Fruit fly (Drosophila melanogaster) whole organism, pupa: ENCODE data around the gene Alg11.
A peak's percentile ranks its signal among the peaks of the same experiment; 100 is the strongest.

Source experiments
- CG10348 ChIP-seq: fragments of 200-800 bp; sonication (Bioruptor generic); IDR thresholded peaks from 2 replicates; pipeline ENCODE4 v1.3.6; 2022; ENCODE audit warnings: missing biosample characterization, missing genetic modification characterization
- CG12605 ChIP-seq: fragments of 200-800 bp; sonication (Bioruptor generic); IDR thresholded peaks from 2 replicates; pipeline ENCODE4 v1.3.6; 2022; ENCODE audit warnings: missing biosample characterization, missing genetic modification characterization
- CG13204 ChIP-seq: fragments of 200-800 bp; sonication (Bioruptor generic); optimal IDR thresholded peaks from 2 replicates; lab custom pipeline; 2018; ENCODE audit warnings: missing biosample characterization, mild to moderate bottlenecking, missing genetic modification characterization, moderate library complexity
- CG14655 ChIP-seq: fragments of 200-800 bp; sonication (Bioruptor generic); optimal IDR thresholded peaks from 3 replicates; lab custom pipeline; 2017; ENCODE audit warnings: mild to moderate bottlenecking, missing biosample characterization, missing genetic modification reagents, missing genetic modification characterization
- CG15710 ChIP-seq: fragments of 200-800 bp; sonication (Bioruptor generic); optimal IDR thresholded peaks from 2 replicates; lab custom pipeline; 2018; ENCODE audit warnings: missing biosample characterization, mild to moderate bottlenecking, missing genetic modification characterization, moderate library complexity
- CG17806 ChIP-seq: fragments of 200-800 bp; sonication (Bioruptor generic); optimal IDR thresholded peaks from 2 replicates; lab custom pipeline; 2018; ENCODE audit warnings: missing biosample characterization, mild to moderate bottlenecking, missing genetic modification characterization, moderate library complexity
- CG32121 ChIP-seq: fragments of 200-800 bp; sonication (Bioruptor generic); IDR thresholded peaks from 2 replicates; pipeline ENCODE4 v1.3.6; 2022; ENCODE audit warnings: missing biosample characterization, missing genetic modification characterization
- CG34367 ChIP-seq: fragments of 200-800 bp; sonication (Bioruptor generic); optimal IDR thresholded peaks from 2 replicates; lab custom pipeline; 2018; ENCODE audit warnings: missing biosample characterization, mild to moderate bottlenecking, missing genetic modification characterization
- CG4496 ChIP-seq: fragments of 200-800 bp; sonication (Bioruptor generic); IDR thresholded peaks from 3 replicates; pipeline ENCODE4 v1.3.6; 2022; ENCODE audit warnings: missing biosample characterization, missing genetic modification characterization
- CG8159 ChIP-seq: fragments of 200-800 bp; sonication (Bioruptor generic); optimal IDR thresholded peaks from 3 replicates; lab custom pipeline; 2018; ENCODE audit warnings: missing biosample characterization, mild to moderate bottlenecking, missing genetic modification characterization, moderate library complexity
- CG8301 ChIP-seq: fragments of 200-800 bp; sonication (Bioruptor generic); optimal IDR thresholded peaks from 2 replicates; lab custom pipeline; 2018; ENCODE audit warnings: missing biosample characterization, mild to moderate bottlenecking, missing genetic modification characterization
- CG9948 ChIP-seq: fragments of 200-800 bp; sonication (Bioruptor generic); optimal IDR thresholded peaks from 2 replicates; lab custom pipeline; 2018; ENCODE audit warnings: missing biosample characterization, mild to moderate bottlenecking, missing genetic modification characterization, moderate library complexity
- D1 ChIP-seq: fragments of 200-800 bp; sonication (Bioruptor generic); optimal IDR thresholded peaks from 2 replicates; lab custom pipeline; 2018; ENCODE audit warnings: missing biosample characterization, mild to moderate bottlenecking, missing genetic modification characterization, moderate library complexity
- EcR ChIP-seq: fragments of 200-800 bp; sonication (Bioruptor generic); optimal IDR thresholded peaks from 3 replicates; lab custom pipeline; 2019; ENCODE audit warnings: missing biosample characterization, missing genetic modification characterization, mild to moderate bottlenecking, moderate library complexity, missing genetic modification reagents
- Ets98B ChIP-seq: fragments of 200-800 bp; sonication (Bioruptor generic); IDR thresholded peaks from 2 replicates; pipeline ENCODE4 v1.3.6; 2022; ENCODE audit warnings: missing biosample characterization, missing genetic modification characterization
- Pif1A ChIP-seq: fragments of 200-800 bp; sonication (Bioruptor generic); optimal IDR thresholded peaks from 3 replicates; lab custom pipeline; 2016; ENCODE audit warnings: missing biosample characterization, missing genetic modification characterization
- Pif1B ChIP-seq: fragments of 200-800 bp; sonication (Bioruptor generic); optimal IDR thresholded peaks from 3 replicates; lab custom pipeline; 2016; ENCODE audit warnings: missing biosample characterization, missing genetic modification characterization
- Snoo ChIP-seq: fragments of 200-800 bp; sonication (Bioruptor generic); optimal IDR thresholded peaks from 3 replicates; lab custom pipeline; 2017; ENCODE audit warnings: missing biosample characterization, mild to moderate bottlenecking, missing genetic modification characterization, inconsistent platforms
- fd96Ca ChIP-seq: fragments of 200-800 bp; sonication (Bioruptor generic); IDR thresholded peaks from 3 replicates; pipeline ENCODE4 v1.3.6; 2022; ENCODE audit warnings: missing biosample characterization, missing genetic modification characterization
- gl ChIP-seq: fragments of 200-800 bp; sonication (Bioruptor generic); optimal IDR thresholded peaks from 2 replicates; lab custom pipeline; 2018; ENCODE audit warnings: missing biosample characterization, mild to moderate bottlenecking, missing genetic modification characterization
- rn ChIP-seq: fragments of 200-800 bp; sonication (Bioruptor generic); IDR thresholded peaks from 2 replicates; pipeline ENCODE4 v1.3.6; 2022; ENCODE audit warnings: missing biosample characterization, missing genetic modification characterization

Alg11 gene

DNA sequence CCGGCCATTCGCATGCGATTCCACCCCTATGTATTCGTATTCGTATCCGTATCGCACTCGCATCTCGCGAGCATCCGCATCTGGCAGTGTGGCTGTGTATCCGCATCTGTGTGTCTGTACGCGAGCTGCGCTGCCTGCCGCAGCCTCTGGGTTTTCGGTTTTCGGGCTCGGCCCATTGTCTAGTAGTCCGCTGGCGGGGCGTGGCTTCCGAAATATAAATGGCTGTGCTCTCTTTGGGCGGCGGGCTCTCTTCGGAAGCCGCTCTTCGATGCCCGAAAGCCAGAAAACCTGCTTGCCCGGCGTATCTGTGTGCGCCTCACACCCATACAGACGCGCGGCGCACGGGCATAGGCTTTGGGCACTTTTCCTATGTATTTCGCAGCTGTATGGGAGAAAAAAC lies 27.3 kb upstream of the Alg11 start:
- TF ChIP-seq CG34367 (tag; lab: Kevin White, UChicago): no peak
- no peak for TF ChIP-seq gl (tag; lab: Kevin White, UChicago)
- TF ChIP-seq Ets98B (GFP tag; lab: Robert Waterston, UW): no peak; the same call in 1 of the 2 replicates
- peak; percentile 46 for TF ChIP-seq CG13204
- no peak for TF ChIP-seq CG10348
- TF ChIP-seq CG15710 (tag; lab: Kevin White, UChicago): no peak

- no peak for TF ChIP-seq rn (GFP tag; lab: Robert Waterston, UW)
- no peak for TF ChIP-seq Ets98B (GFP tag; lab: Robert Waterston, UW)
- no peak for TF ChIP-seq fd96Ca (GFP tag; lab: Robert Waterston, UW)
- TF ChIP-seq D1 (tag; lab: Kevin White, UChicago): no peak
- peak; percentile 55 for TF ChIP-seq CG14655 (GFP tag; lab: Kevin White, UChicago)
- TF ChIP-seq CG8301 (tag; lab: Kevin White, UChicago): no peak
- TF ChIP-seq EcR (GFP tag; lab: Kevin White, UChicago): no peak
- no peak for TF ChIP-seq Snoo (tag; lab: Kevin White, UChicago)
- TF ChIP-seq CG9948: peak; percentile 65
- TF ChIP-seq CG8159 (tag; lab: Kevin White, UChicago): no peak
- TF ChIP-seq gl (tag; lab: Kevin White, UChicago): no peak
- no peak for TF ChIP-seq CG4496
- TF ChIP-seq Pif1A: no peak
- no peak for TF ChIP-seq CG12605 (GFP tag; lab: Robert Waterston, UW)
- no peak for TF ChIP-seq Pif1B (GFP tag; lab: Kevin White, UChicago)
- TF ChIP-seq CG34367 (tag; lab: Kevin White, UChicago): peak; percentile 22
- no peak for TF ChIP-seq CG32121 (GFP tag; lab: Robert Waterston, UW)
- TF ChIP-seq CG15710 (tag; lab: Kevin White, UChicago): peak; percentile 36
- TF ChIP-seq CG10348: no peak
- peak; percentile 51 for TF ChIP-seq CG17806
- no peak for TF ChIP-seq CG13204
These were observed 23.3 kb upstream of the Alg11 start for dm6 chr3L:21602275-21602674.

- no peak for TF ChIP-seq CG8301 (tag; lab: Kevin White, UChicago)
- TF ChIP-seq D1 (tag; lab: Kevin White, UChicago): peak; percentile 88
These were observed 21.3 kb upstream of the Alg11 start for dm6 chr3L:21604265-21604664.

DNA sequence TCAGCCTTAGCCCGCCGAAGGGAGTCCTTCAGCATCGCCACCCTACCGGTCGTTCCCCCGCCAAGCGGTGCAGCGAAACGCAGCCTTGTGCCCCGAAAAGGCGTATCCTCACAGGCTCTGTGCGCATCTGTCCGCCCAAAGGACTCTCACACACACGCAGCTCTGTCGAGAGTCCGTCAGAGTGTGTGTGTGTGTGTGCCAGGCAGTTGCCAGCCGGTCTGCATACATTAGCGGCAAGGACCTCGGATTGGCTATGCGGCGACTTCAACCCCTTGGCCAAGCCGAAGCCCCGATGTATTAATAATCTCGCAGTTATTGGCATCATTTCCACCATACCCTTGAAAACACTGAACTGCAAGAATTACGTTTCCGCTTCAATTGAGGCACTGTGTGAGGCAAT lies 15.1 kb upstream of the Alg11 start:
- TF ChIP-seq CG9948: no peak
- no peak for TF ChIP-seq Snoo (tag; lab: Kevin White, UChicago)
- TF ChIP-seq CG17806: no peak
- TF ChIP-seq gl (tag; lab: Kevin White, UChicago): no peak
- no peak for TF ChIP-seq EcR (GFP tag; lab: Kevin White, UChicago)
- no peak for TF ChIP-seq CG10348
- TF ChIP-seq CG4496: no peak
- TF ChIP-seq CG34367 (tag; lab: Kevin White, UChicago): no peak
- no peak for TF ChIP-seq CG8159 (tag; lab: Kevin White, UChicago)
- no peak for TF ChIP-seq CG15710 (tag; lab: Kevin White, UChicago)
- TF ChIP-seq CG8301 (tag; lab: Kevin White, UChicago): no peak
- no peak for TF ChIP-seq CG13204
- TF ChIP-seq rn (GFP tag; lab: Robert Waterston, UW): no peak
- TF ChIP-seq Pif1B (GFP tag; lab: Kevin White, UChicago): no peak
- TF ChIP-seq fd96Ca (GFP tag; lab: Robert Waterston, UW): no peak
- no peak for TF ChIP-seq CG14655 (GFP tag; lab: Kevin White, UChicago)
- TF ChIP-seq Pif1A: no peak
- no peak for TF ChIP-seq CG12605 (GFP tag; lab: Robert Waterston, UW)

dm6 chr3L:21617354-21617753 lies 8.3 kb upstream of the Alg11 start, which contains the start of the genes S1P and CG11307:
S1P (minus strand) TSS chr3L:21617376.
CG11307 (plus strand) TSS chr3L:21617623.
- TF ChIP-seq CG12605 (GFP tag; lab: Robert Waterston, UW) (no peak), CG32121 (GFP tag; lab: Robert Waterston, UW) (no peak), fd96Ca (GFP tag; lab: Robert Waterston, UW) (no peak)

dm6 chr3L:21626036-21626614 lies 519 bp downstream of the Alg11 start:
- TF ChIP-seq rn (GFP tag; lab: Robert Waterston, UW) (no peak), Pif1A (no peak), D1 (tag; lab: Kevin White, UChicago) (peak; percentile 70)

DNA sequence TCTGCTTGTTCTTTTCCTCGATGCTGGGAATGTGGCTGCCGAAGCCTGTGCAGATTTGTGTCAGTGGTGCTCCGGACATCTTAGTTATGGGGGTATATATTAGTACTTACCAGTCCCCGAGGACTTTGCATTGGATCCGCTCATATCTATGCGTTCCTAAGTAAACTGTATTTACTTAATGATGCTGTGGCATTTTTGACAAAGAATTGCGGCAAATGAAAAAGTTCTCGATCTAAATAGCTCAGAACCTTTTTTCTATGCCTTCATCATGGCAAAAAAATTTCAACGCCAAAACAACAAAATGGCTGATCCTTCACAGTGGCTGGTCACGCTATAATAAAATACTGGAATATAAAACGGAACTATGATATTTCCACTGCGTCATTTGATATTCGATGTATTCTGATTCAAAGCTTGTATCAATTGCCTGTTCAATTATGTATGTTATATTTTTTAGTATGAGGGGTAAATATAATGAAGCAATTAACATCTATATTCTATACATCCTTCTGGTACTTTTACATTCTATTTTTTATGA lies 8.6 kb downstream of the Alg11 start, which contains the start of gene MED1:
Gene MED1, minus strand, starts transcription at position 295 of the 538 bp plus-strand sequence.
- TF ChIP-seq rn (GFP tag; lab: Robert Waterston, UW) (no peak), CG12605 (GFP tag; lab: Robert Waterston, UW) (no peak), Pif1A (no peak), Pif1B (GFP tag; lab: Kevin White, UChicago) (no peak), CG4496 (no peak), EcR (GFP tag; lab: Kevin White, UChicago) (no peak), fd96Ca (GFP tag; lab: Robert Waterston, UW) (no peak), CG15710 (tag; lab: Kevin White, UChicago) (no peak), CG32121 (GFP tag; lab: Robert Waterston, UW) (no peak), Ets98B (GFP tag; lab: Robert Waterston, UW) (no peak), CG34367 (tag; lab: Kevin White, UChicago) (no peak), D1 (tag; lab: Kevin White, UChicago) (no peak), CG14655 (GFP tag; lab: Kevin White, UChicago) (no peak), CG10348 (no peak), CG8301 (tag; lab: Kevin White, UChicago) (no peak), CG9948 (no peak), CG17806 (no peak), CG8159 (tag; lab: Kevin White, UChicago) (no peak)
